Worm (Caenorhabditis elegans): Measurements from ENCODE around the gene C16C8.8.
"Not testable (repeated sequence)": the region's sequence is repeated elsewhere in the genome, so short reads cannot be mapped to it uniquely, and the experiment has no call there.

Gene C16C8.8

ce11 chrII:3472316-3472715 lies 10.8 kb upstream of the C16C8.8 start, which contains the start of gene Y49F6B.12:
Gene Y49F6B.12 (minus strand): TSS chrII:3472416.
- TF ChIP-seq sdc-2 (tag; optimal IDR thresholded peaks at IDR 0.05) (no peak), odd-2 (tag; optimal IDR thresholded peaks at IDR 0.05) (no peak), eyg-1 (tag; optimal IDR thresholded peaks at IDR 0.05) (no peak), dmd-4 (tag; optimal IDR thresholded peaks at IDR 0.05; ENCODE audit: borderline replicate concordance) (no peak), ceh-18 (tag; optimal IDR thresholded peaks at IDR 0.05) (no peak), C38D4.7 (GFP tag; optimal IDR thresholded peaks at IDR 0.05) (no peak), hlh-30 (tag; optimal IDR thresholded peaks at IDR 0.05; ENCODE audit: insufficient read depth) (no peak), nhr-232 (tag; optimal IDR thresholded peaks at IDR 0.05) (no peak), nfya-1 (tag; optimal IDR thresholded peaks at IDR 0.05) (no peak), ceh-14 (tag; optimal IDR thresholded peaks at IDR 0.05) (no peak), ama-1 (optimal IDR thresholded peaks at IDR 0.05) (no peak)

- TF ChIP-seq hlh-30 (tag; optimal IDR thresholded peaks at IDR 0.05; ENCODE audit: insufficient read depth) (no peak), ets-4 (tag; optimal IDR thresholded peaks at IDR 0.05) (no peak), zip-5 (tag; optimal IDR thresholded peaks at IDR 0.05) (no peak), ceh-34 (tag; optimal IDR thresholded peaks at IDR 0.05) (no peak), sdc-2 (tag; optimal IDR thresholded peaks at IDR 0.05) (no peak), Y22D7AL.16 (tag; optimal IDR thresholded peaks at IDR 0.05) (no peak)
These were observed 10.1 kb upstream of the C16C8.8 start, which contains the start of gene Y49F6B.13 for ce11 chrII:3471603-3472002. Gene Y49F6B.13 (minus strand): TSS chrII:3471703.

DNA sequence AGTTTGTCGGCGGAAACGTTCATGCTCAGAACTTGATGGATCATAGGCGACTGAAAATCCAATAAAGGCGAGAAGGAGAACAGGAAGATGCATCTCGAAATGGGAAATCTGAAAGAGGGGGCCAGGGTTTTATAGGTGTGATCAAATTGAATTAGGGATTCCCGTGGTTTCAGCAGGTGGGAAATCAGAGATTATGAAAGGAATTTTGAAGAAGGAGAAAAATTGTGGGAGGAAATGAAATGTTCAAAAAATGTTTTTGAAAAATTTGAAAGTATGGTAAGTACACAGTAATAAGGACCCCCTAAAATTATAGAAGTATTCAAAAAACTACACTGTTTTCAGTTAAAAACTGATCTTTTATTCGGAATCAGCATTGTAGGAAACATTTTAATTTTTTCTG lies 9.1 kb upstream of the C16C8.8 start, which contains the start of gene Y49F6B.20:
Gene Y49F6B.20, minus strand, starts transcription at position 101 of the 400 bp plus-strand sequence.
- no peak for TF ChIP-seq K02D7.2 (tag; optimal IDR thresholded peaks at IDR 0.05)
- no peak for TF ChIP-seq hlh-30 (tag; optimal IDR thresholded peaks at IDR 0.05; ENCODE audit: insufficient read depth)
- TF ChIP-seq ceh-30 (tag; optimal IDR thresholded peaks at IDR 0.05), result no peak
- no peak for TF ChIP-seq ceh-18 (tag; optimal IDR thresholded peaks at IDR 0.05)
- no peak for TF ChIP-seq rnt-1 (tag; optimal IDR thresholded peaks at IDR 0.05)
- no peak for TF ChIP-seq elt-4 (tag; optimal IDR thresholded peaks at IDR 0.05)
- no peak for TF ChIP-seq ahr-1 (tag; optimal IDR thresholded peaks at IDR 0.05)
- TF ChIP-seq dve-1 (tag; optimal IDR thresholded peaks at IDR 0.05), result no peak

ce11 chrII:3464580-3464979 lies 3.1 kb upstream of the C16C8.8 start, which contains the start of gene C16C8.10:
Gene C16C8.10 (minus strand): TSS chrII:3464680.
- not testable (repeated sequence) for TF ChIP-seq ets-4, pat-9, ceh-14 (tag; optimal IDR thresholded peaks at IDR 0.05)

DNA sequence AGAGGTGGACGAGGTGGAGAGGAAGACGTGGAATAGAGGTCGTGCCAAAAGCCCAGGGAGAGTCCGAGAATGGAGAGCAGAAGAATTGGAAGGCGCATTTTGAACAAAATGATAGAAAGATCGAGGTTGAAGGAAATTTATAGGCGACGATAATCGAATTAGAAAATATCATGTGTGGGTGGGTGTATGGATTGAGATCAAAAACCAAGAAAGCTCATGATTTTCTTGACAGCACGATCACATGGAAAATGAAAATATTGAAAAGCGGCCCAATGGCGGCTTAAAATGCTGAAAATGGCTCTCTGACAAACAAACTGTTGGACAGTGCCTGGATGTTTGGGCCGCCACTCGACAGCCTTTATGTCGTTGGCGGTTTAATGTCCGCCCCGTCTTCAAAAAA lies 1.6 kb upstream of the C16C8.8 start, which contains the start of gene C16C8.9:
Gene C16C8.9, minus strand, starts transcription at position 101 of the 400 bp plus-strand sequence.
- TF ChIP-seq ceh-6 (GFP tag; optimal IDR thresholded peaks at IDR 0.05), result no peak
- TF ChIP-seq Y22D7AL.16 (tag; optimal IDR thresholded peaks at IDR 0.05), result no peak
- TF ChIP-seq pha-4 (tag; optimal IDR thresholded peaks at IDR 0.05), result no peak
- TF ChIP-seq ceh-2 (tag; optimal IDR thresholded peaks at IDR 0.05), result no peak
- TF ChIP-seq hlh-13 (GFP tag; optimal IDR thresholded peaks at IDR 0.05), result no peak
- TF ChIP-seq ets-4 (tag; optimal IDR thresholded peaks at IDR 0.05), result no peak
- no peak for TF ChIP-seq dve-1 (tag; optimal IDR thresholded peaks at IDR 0.05)
- no peak for TF ChIP-seq unc-3 (GFP tag; conservative IDR thresholded peaks at IDR 0.05)
- TF ChIP-seq unc-3 (tag; optimal IDR thresholded peaks at IDR 0.05), result no peak

ce11 chrII:3460048-3460447 lies 1.4 kb downstream of the C16C8.8 start, which contains the start of gene C16C8.7:
Gene C16C8.7 (minus strand): TSS chrII:3460148.
- no peak for TF ChIP-seq rnt-1 (tag; optimal IDR thresholded peaks at IDR 0.05)
- TF ChIP-seq dve-1 (tag; optimal IDR thresholded peaks at IDR 0.05), result no peak
- no peak for TF ChIP-seq ceh-34 (tag; optimal IDR thresholded peaks at IDR 0.05)
- no peak for TF ChIP-seq ceh-22 (tag; optimal IDR thresholded peaks at IDR 0.05)
- no peak for TF ChIP-seq pha-4 (tag; optimal IDR thresholded peaks at IDR 0.05)
- TF ChIP-seq che-1 (tag; optimal IDR thresholded peaks at IDR 0.05), result no peak
- TF ChIP-seq ttx-3 (tag; optimal IDR thresholded peaks at IDR 0.05), result no peak
- TF ChIP-seq fkh-6 (tag; optimal IDR thresholded peaks at IDR 0.05), result no peak
- no peak for TF ChIP-seq unc-42 (tag; optimal IDR thresholded peaks at IDR 0.05)
- TF ChIP-seq tbx-2 (tag; optimal IDR thresholded peaks at IDR 0.05), result no peak
- TF ChIP-seq ceh-19 (GFP tag; optimal IDR thresholded peaks at IDR 0.05), result no peak
- TF ChIP-seq sox-4 (tag; optimal IDR thresholded peaks at IDR 0.05), result no peak
- TF ChIP-seq nhr-11 (tag; optimal IDR thresholded peaks at IDR 0.05), result no peak
- no peak for TF ChIP-seq K02D7.2 (tag; optimal IDR thresholded peaks at IDR 0.05)

All from whole organism, late embryonic.